Worm (Caenorhabditis elegans) whole organism, young adult: ENCODE measurements around the gene unc-119.

Experiments used
- D2030.7 ChIP-seq: fragments of 200-800 bp; sonication (Bioruptor generic); IDR thresholded peaks from 2 replicates; pipeline ENCODE4 v1.3.6; 2022; ENCODE audit warnings: missing genetic modification reagents, missing genetic modification characterization, missing compliant biosample characterization
- F37B4.10 ChIP-seq: fragments of 200-800 bp; sonication (Bioruptor generic); IDR thresholded peaks from 2 replicates; pipeline ENCODE4 v1.3.6; 2022; ENCODE audit warnings: missing genetic modification characterization, missing compliant biosample characterization
- F57A8.1 ChIP-seq: fragments of 200-800 bp; sonication (Bioruptor generic); optimal IDR thresholded peaks from 2 replicates; lab custom pipeline; 2018; ENCODE audit warnings: mild to moderate bottlenecking, missing genetic modification characterization, moderate library complexity, missing compliant biosample characterization
- T07F8.4 ChIP-seq: sonication (generic microtip); optimal IDR thresholded peaks from 2 replicates; lab custom pipeline; 2016; ENCODE audit warnings: mild to moderate bottlenecking, missing genetic modification characterization, moderate library complexity, missing compliant biosample characterization
- Y56A3A.18 ChIP-seq: fragments of 200-800 bp; sonication (Bioruptor generic); IDR thresholded peaks from 2 replicates; pipeline ENCODE4 v1.3.6; 2022; ENCODE audit warnings: missing genetic modification reagents, missing genetic modification characterization, missing compliant biosample characterization
- Y67H2A.10 ChIP-seq: fragments of 200-800 bp; sonication (Bioruptor generic); conservative IDR thresholded peaks from 2 replicates; pipeline ENCODE4 v1.3.6; 2022; ENCODE audit warnings: missing genetic modification reagents, missing genetic modification characterization, missing compliant biosample characterization
- akir-1 ChIP-seq: fragments of 200-800 bp; sonication (Bioruptor generic); optimal IDR thresholded peaks from 2 replicates; lab custom pipeline; 2018; ENCODE audit warnings: mild to moderate bottlenecking, missing genetic modification characterization, moderate library complexity, missing compliant biosample characterization
- aptf-2 ChIP-seq: fragments of 200-800 bp; sonication (Bioruptor generic); conservative IDR thresholded peaks from 2 replicates; pipeline ENCODE4 v1.3.6; 2022; ENCODE audit warnings: missing genetic modification reagents, missing genetic modification characterization, missing compliant biosample characterization
- atf-7 ChIP-seq: sonication (generic microtip); optimal IDR thresholded peaks from 2 replicates; lab custom pipeline; 2017; ENCODE audit warnings: mild to moderate bottlenecking, missing genetic modification characterization, missing compliant biosample characterization
- attf-3 ChIP-seq: fragments of 200-800 bp; sonication (Bioruptor generic); conservative IDR thresholded peaks from 2 replicates; pipeline ENCODE4 v1.3.6; 2022; ENCODE audit warnings: missing genetic modification reagents, missing genetic modification characterization, missing compliant biosample characterization
- bed-2 ChIP-seq: fragments of 200-800 bp; sonication (Bioruptor generic); IDR thresholded peaks from 2 replicates; pipeline ENCODE4 v1.3.6; 2022; ENCODE audit warnings: missing genetic modification reagents, missing genetic modification characterization, missing compliant biosample characterization
- cebp-2 ChIP-seq: fragments of 200-800 bp; sonication (Bioruptor generic); IDR thresholded peaks from 2 replicates; pipeline ENCODE4 v1.3.6; 2022; ENCODE audit warnings: missing genetic modification characterization, missing compliant biosample characterization
- ceh-100 ChIP-seq: fragments of 200-800 bp; sonication (Bioruptor generic); IDR thresholded peaks from 2 replicates; pipeline ENCODE4 v1.3.6; 2022; ENCODE audit warnings: missing genetic modification reagents, missing genetic modification characterization, missing compliant biosample characterization
- ceh-27 ChIP-seq: fragments of 200-800 bp; sonication (Bioruptor generic); optimal IDR thresholded peaks from 2 replicates; lab custom pipeline; 2018; ENCODE audit warnings: mild to moderate bottlenecking, missing genetic modification characterization, moderate library complexity, missing compliant biosample characterization
- ceh-58 ChIP-seq: fragments of 200-800 bp; sonication (Bioruptor generic); IDR thresholded peaks from 2 replicates; pipeline ENCODE4 v1.3.6; 2022; ENCODE audit warnings: missing genetic modification characterization, missing compliant biosample characterization
- ceh-79 ChIP-seq: sonication (generic microtip); optimal IDR thresholded peaks from 2 replicates; lab custom pipeline; 2017; ENCODE audit warnings: mild to moderate bottlenecking, missing genetic modification characterization, missing compliant biosample characterization
- ceh-91 ChIP-seq: fragments of 200-800 bp; sonication (Bioruptor generic); IDR thresholded peaks from 2 replicates; pipeline ENCODE4 v1.3.6; 2022; ENCODE audit warnings: missing genetic modification reagents, missing genetic modification characterization, missing compliant biosample characterization
- chd-7 ChIP-seq: sonication (generic microtip); optimal IDR thresholded peaks from 2 replicates; lab custom pipeline; 2016; ENCODE audit warnings: mild to moderate bottlenecking, missing genetic modification characterization, moderate library complexity, missing compliant biosample characterization
- dox-1 ChIP-seq: fragments of 200-800 bp; sonication (Bioruptor generic); IDR thresholded peaks from 2 replicates; pipeline ENCODE4 v1.3.6; 2022; ENCODE audit warnings: missing genetic modification reagents, missing genetic modification characterization, missing compliant biosample characterization
- egl-18 ChIP-seq: fragments of 200-800 bp; sonication (Bioruptor generic); IDR thresholded peaks from 2 replicates; pipeline ENCODE4 v1.3.6; 2022; ENCODE audit warnings: missing genetic modification reagents, missing genetic modification characterization, missing compliant biosample characterization
- egrh-3 ChIP-seq: fragments of 200-800 bp; sonication (Bioruptor generic); IDR thresholded peaks from 2 replicates; pipeline ENCODE4 v1.3.6; 2022; ENCODE audit warnings: missing genetic modification reagents, missing genetic modification characterization, missing compliant biosample characterization
- hlh-12 ChIP-seq: sonication (generic microtip); optimal IDR thresholded peaks from 2 replicates; lab custom pipeline; 2016; ENCODE audit warnings: missing genetic modification characterization, missing compliant biosample characterization
- hrde-1 ChIP-seq: sonication (generic microtip); optimal IDR thresholded peaks from 2 replicates; lab custom pipeline; 2016; ENCODE audit warnings: missing genetic modification characterization, mild to moderate bottlenecking, missing compliant biosample characterization, moderate library complexity, missing genotype, missing genetic modification reagents, borderline replicate concordance
- hsf-1 ChIP-seq: fragments of 200-800 bp; sonication (Bioruptor generic); IDR thresholded peaks from 2 replicates; pipeline ENCODE4 v1.3.6; 2022; ENCODE audit warnings: missing genetic modification reagents, missing genetic modification characterization, missing compliant biosample characterization
- lin-40 ChIP-seq: sonication (generic microtip); optimal IDR thresholded peaks from 2 replicates; lab custom pipeline; 2016; ENCODE audit warnings: missing genetic modification characterization, mild to moderate bottlenecking, missing compliant biosample characterization, missing genotype, missing genetic modification reagents
- lin-54 ChIP-seq: fragments of 200-800 bp; sonication (Bioruptor generic); optimal IDR thresholded peaks from 2 replicates; lab custom pipeline; 2018; ENCODE audit warnings: mild to moderate bottlenecking, missing genetic modification characterization, missing compliant biosample characterization
- lir-1 ChIP-seq: fragments of 200-800 bp; sonication (Bioruptor generic); conservative IDR thresholded peaks from 2 replicates; pipeline ENCODE4 v1.3.6; 2022; ENCODE audit warnings: missing genetic modification reagents, missing genetic modification characterization, missing compliant biosample characterization
- madf-10 ChIP-seq: sonication (generic microtip); optimal IDR thresholded peaks from 2 replicates; lab custom pipeline; 2016; ENCODE audit warnings: mild to moderate bottlenecking, missing genetic modification characterization, missing compliant biosample characterization
- mel-28 ChIP-seq: sonication (generic microtip); optimal IDR thresholded peaks from 2 replicates; lab custom pipeline; 2016; ENCODE audit warnings: borderline replicate concordance, mild to moderate bottlenecking, missing genetic modification characterization, missing compliant biosample characterization
- mes-4 ChIP-seq: sonication (generic microtip); optimal IDR thresholded peaks from 2 replicates; lab custom pipeline; 2016; ENCODE audit warnings: missing genotype, missing genetic modification characterization, missing compliant biosample characterization
- nfyb-1 ChIP-seq: fragments of 200-800 bp; sonication (Bioruptor generic); IDR thresholded peaks from 2 replicates; pipeline ENCODE4 v1.3.6; 2022; ENCODE audit warnings: missing genetic modification reagents, missing genetic modification characterization, missing compliant biosample characterization
- nhr-27 ChIP-seq: fragments of 200-800 bp; sonication (Bioruptor generic); optimal IDR thresholded peaks from 2 replicates; lab custom pipeline; 2018; ENCODE audit warnings: mild to moderate bottlenecking, missing genetic modification characterization, moderate library complexity, missing compliant biosample characterization
- repo-1 ChIP-seq: sonication (generic microtip); optimal IDR thresholded peaks from 2 replicates; lab custom pipeline; 2017; ENCODE audit warnings: mild to moderate bottlenecking, missing genetic modification characterization, missing compliant biosample characterization
- sdz-38 ChIP-seq: sonication (generic microtip); optimal IDR thresholded peaks from 2 replicates; lab custom pipeline; 2016; ENCODE audit warnings: missing genotype, missing genetic modification characterization, missing compliant biosample characterization
- snpc-1.1 ChIP-seq: sonication (generic microtip); optimal IDR thresholded peaks from 2 replicates; lab custom pipeline; 2017; ENCODE audit warnings: missing genetic modification characterization, mild to moderate bottlenecking, missing compliant biosample characterization, antibody characterized with exemption, moderate library complexity, missing genotype, missing genetic modification reagents; ENCODE audit not compliant: insufficient read depth
- somi-1 ChIP-seq: fragments of 200-800 bp; sonication (Bioruptor generic); optimal IDR thresholded peaks from 2 replicates; lab custom pipeline; 2018; ENCODE audit warnings: mild to moderate bottlenecking, missing genetic modification characterization, missing compliant biosample characterization
- tbp1 ChIP-seq: fragments of 200-800 bp; sonication (Bioruptor generic); optimal IDR thresholded peaks from 2 replicates; lab custom pipeline; 2018; ENCODE audit warnings: mild to moderate bottlenecking, missing genetic modification characterization, missing compliant biosample characterization
- tlf-1 ChIP-seq: fragments of 200-800 bp; sonication (Bioruptor generic); optimal IDR thresholded peaks from 2 replicates; lab custom pipeline; 2018; ENCODE audit warnings: mild to moderate bottlenecking, missing genetic modification characterization, missing compliant biosample characterization
- unc-130 ChIP-seq: sonication (generic microtip); optimal IDR thresholded peaks from 2 replicates; lab custom pipeline; 2016; ENCODE audit warnings: missing genetic modification reagents, missing genetic modification characterization, missing compliant biosample characterization

unc-119 gene

ce11 chrIII:10902341-10902740 lies at the start of gene unc-119:
Gene unc-119, plus strand, starts transcription at chrIII:10902641.
- TF ChIP-seq snpc-1.1 (tag; lab: Kevin White, UChicago) (no peak), F37B4.10 (GFP tag; lab: Robert Waterston, UW) (no peak), lin-40 (tag; lab: Kevin White, UChicago) (no peak), ceh-100 (GFP tag; lab: Robert Waterston, UW) (no peak), sdz-38 (tag; lab: Kevin White, UChicago) (no peak), nhr-27 (no peak), ceh-27 (no peak), hrde-1 (no peak), Y56A3A.18 (GFP tag; lab: Robert Waterston, UW) (no peak), F57A8.1 (no peak), dox-1 (GFP tag; lab: Robert Waterston, UW) (no peak), mel-28 (tag; lab: Kevin White, UChicago) (no peak), atf-7 (tag; lab: Kevin White, UChicago) (no peak), chd-7 (tag; lab: Kevin White, UChicago) (no peak), T07F8.4 (tag; lab: Kevin White, UChicago) (no peak)

ce11 chrIII:10855398-10855880 lies 47.0 kb upstream of the unc-119 start, which contains the start of gene Y39A1C.1:
Gene Y39A1C.1, plus strand, starts transcription at chrIII:10855448.
- TF ChIP-seq nfyb-1 (GFP tag; lab: Robert Waterston, UW) (no peak), tlf-1 (no peak), lin-54 (GFP tag; lab: Kevin White, UChicago) (no peak), nhr-27 (no peak), aptf-2 (no peak), mel-28 (tag; lab: Kevin White, UChicago) (no peak), madf-10 (no peak), Y67H2A.10 (GFP tag; lab: Robert Waterston, UW) (no peak), ceh-79 (tag; lab: Kevin White, UChicago) (no peak), somi-1 (GFP tag; lab: Kevin White, UChicago) (no peak), hlh-12 (no peak), ceh-91 (GFP tag; lab: Robert Waterston, UW) (no peak), egl-18 (GFP tag; lab: Robert Waterston, UW) (no peak), lir-1 (no peak), sdz-38 (tag; lab: Kevin White, UChicago) (no peak), mes-4 (tag; lab: Kevin White, UChicago) (no peak), egrh-3 (GFP tag; lab: Robert Waterston, UW) (no peak), tbp1 (GFP tag; lab: Kevin White, UChicago) (no peak), repo-1 (tag; lab: Kevin White, UChicago) (no peak), ceh-58 (GFP tag; lab: Robert Waterston, UW) (no peak)
- TF ChIP-seq, all 124 proteins: peak for 0

ce11 chrIII:10856830-10857229 lies 45.6 kb upstream of the unc-119 start:
- TF ChIP-seq ceh-100 (GFP tag; lab: Robert Waterston, UW) (peak; percentile 87), ceh-27 (peak; percentile 63), bed-2 (GFP tag; lab: Robert Waterston, UW) (peak; percentile 56; the same call in 1 of the 2 replicates), D2030.7 (peak; percentile 27; the same call in 1 of the 2 replicates), cebp-2 (GFP tag; lab: Robert Waterston, UW) (0 out of 2 replicates have a peak, but pooled peaks have one; percentile 28), hsf-1 (GFP tag; lab: Robert Waterston, UW) (no peak), unc-130 (GFP tag; lab: Kevin White, UChicago) (peak; percentile 48), aptf-2 (peak; percentile 63; the same call in 1 of the 2 replicates), akir-1 (GFP tag; lab: Kevin White, UChicago) (peak; percentile 77), tlf-1 (no peak), nhr-27 (no peak), attf-3 (GFP tag; lab: Robert Waterston, UW) (0 out of 2 replicates have a peak, but pooled peaks have one; percentile 12)
- TF ChIP-seq, all 124 proteins: peak for 9
